Fruit fly (Drosophila melanogaster) whole organism: ENCODE results near the gene CG15370.

ENCODE experiments used
- CG8478 ChIP-seq: fragments of >200 bp; optimal IDR thresholded peaks from 2 replicates; lab custom pipeline; 2018; ENCODE audit warnings: inconsistent platforms
- Dll ChIP-seq: fragments of >200 bp; optimal IDR thresholded peaks from 2 replicates; lab custom pipeline; 2017
- EcR ChIP-seq, 2 experiments: fragments of >200 bp; optimal IDR thresholded peaks; 2 replicates each; lab custom pipeline; 2017; ENCODE audit warnings: missing biosample characterization in 2 of 2, missing genetic modification characterization in 2 of 2, missing genetic modification reagents in 2 of 2
- pan ChIP-seq: fragments of >200 bp; optimal IDR thresholded peaks from 2 replicates; lab custom pipeline; 2017
- psq ChIP-seq: fragments of >200 bp; optimal IDR thresholded peaks from 2 replicates; lab custom pipeline; 2017
- usp ChIP-seq: fragments of >200 bp; optimal IDR thresholded peaks from 2 replicates; lab custom pipeline; 2017; ENCODE audit warnings: missing biosample characterization, missing genetic modification characterization, mixed read lengths

DNA sequence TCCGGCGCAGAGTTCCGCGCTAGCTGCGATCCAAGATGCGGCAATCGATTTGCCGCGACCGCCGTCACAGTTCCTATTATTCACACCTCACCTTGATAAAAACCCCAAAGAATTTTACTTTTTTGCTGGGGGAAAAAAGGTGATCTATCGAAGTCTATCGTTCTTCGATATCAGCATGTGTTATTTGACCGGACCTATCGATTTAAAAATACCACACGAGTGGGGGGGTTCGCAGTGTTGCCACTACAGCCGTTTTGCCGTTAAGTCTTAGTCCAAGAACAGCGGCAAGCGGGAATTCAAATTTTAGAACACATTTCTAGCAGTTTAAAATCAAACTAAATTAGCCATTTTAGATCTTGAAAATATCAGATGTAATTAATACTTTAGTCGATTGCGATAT lies 7.0 kb downstream of the CG15370 start, which contains the start of gene CG12121:
- TF ChIP-seq pan (lab: Kevin White, UChicago) = no peak
- TF ChIP-seq psq (lab: Kevin White, UChicago) = no peak
- TF ChIP-seq CG8478 (lab: Kevin White, UChicago) = no peak
- TF ChIP-seq usp = no peak
- TF ChIP-seq EcR (GFP tag; optimal IDR thresholded peaks at IDR 0.05; lab: Kevin White, UChicago) = no peak
- TF ChIP-seq Dll (lab: Kevin White, UChicago) = no peak
